Worm (Caenorhabditis elegans) whole organism, late embryonic: ENCODE measurements around the gene smz-1.

Experiments used
- ama-1 ChIP-seq: fragments of 150-350 bp; optimal IDR thresholded peaks from 2 replicates; lab custom pipeline; 2014
- lim-6 ChIP-seq: sonication (generic microtip); optimal IDR thresholded peaks from 2 replicates; lab custom pipeline; 2016; ENCODE audit warnings: missing genetic modification characterization, missing compliant biosample characterization
- nhr-232 ChIP-seq: sonication (generic microtip); optimal IDR thresholded peaks from 2 replicates; lab custom pipeline; 2016; ENCODE audit warnings: missing genetic modification characterization, missing compliant biosample characterization
- pha-4 ChIP-seq: fragments of 150-350 bp; optimal IDR thresholded peaks from 2 replicates; lab custom pipeline; 2018; ENCODE audit warnings: missing biosample characterization, missing genetic modification reagents, missing genetic modification characterization
- sox-2 ChIP-seq: fragments of 200-800 bp; sonication (Bioruptor generic); IDR thresholded peaks from 2 replicates; pipeline ENCODE4 v1.3.6; 2022; ENCODE audit warnings: missing genetic modification reagents, missing genetic modification characterization, missing compliant biosample characterization

ce11 chrIV:12441715-12442114, 13.1 kb upstream of the smz-1 start, which contains the start of gene C25G4.17:
- TF ChIP-seq nhr-232 (tag; lab: Kevin White, UChicago), result no peak
- TF ChIP-seq ama-1 (lab: Kevin White, UChicago), result no peak
- TF ChIP-seq sox-2, result no peak
- TF ChIP-seq lim-6 (tag; lab: Kevin White, UChicago), result no peak
- TF ChIP-seq pha-4, result no peak
